Worm (Caenorhabditis elegans): ENCODE data around the gene Y38E10A.2.

DNA sequence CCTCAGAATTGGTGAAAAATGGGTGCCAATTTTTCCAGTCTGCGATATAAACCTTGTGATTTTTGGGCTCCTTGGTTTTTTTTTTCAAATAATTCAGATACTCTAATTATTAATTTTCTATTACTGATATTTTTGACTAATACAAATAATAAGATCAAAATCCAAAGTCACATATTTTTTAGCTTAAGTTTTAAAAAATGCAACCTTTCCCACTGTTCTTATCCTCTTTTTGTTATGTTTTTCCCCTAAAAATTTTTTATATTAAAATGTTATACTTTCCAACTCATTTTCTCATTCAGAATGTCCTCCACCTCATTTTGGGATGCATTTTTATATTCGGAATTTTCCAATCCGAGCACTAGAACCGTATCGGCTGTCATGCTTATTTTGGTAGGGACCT is 42.5 kb downstream of the Y38E10A.2 start, which contains the start of gene srx-120:
- TF ChIP-seq ama-1 (optimal IDR thresholded peaks at IDR 0.05) = no peak
- TF ChIP-seq tbx-11 (GFP tag; IDR thresholded peaks at IDR 0.05) = no peak
- TF ChIP-seq flt-1 (GFP tag; IDR thresholded peaks at IDR 0.05) = no peak
- TF ChIP-seq hnd-1 (tag; optimal IDR thresholded peaks at IDR 0.05) = no peak
- no peak for TF ChIP-seq ets-7 (tag; optimal IDR thresholded peaks at IDR 0.05)
- TF ChIP-seq tbx-37 (GFP tag; conservative IDR thresholded peaks at IDR 0.05) = no peak
- no peak for TF ChIP-seq B0310.2 (tag; optimal IDR thresholded peaks at IDR 0.05)
- TF ChIP-seq ceh-13 (GFP tag; optimal IDR thresholded peaks at IDR 0.05) = no peak
- TF ChIP-seq hmbx-1 (tag; optimal IDR thresholded peaks at IDR 0.05) = no peak
- TF ChIP-seq F13C5.2 (tag; optimal IDR thresholded peaks at IDR 0.05) = no peak
- TF ChIP-seq tra-4 (tag; optimal IDR thresholded peaks at IDR 0.05) = no peak
- no peak for TF ChIP-seq pes-1 (GFP tag; IDR thresholded peaks at IDR 0.05)

All from whole organism, early embryonic.